Fruit fly (Drosophila melanogaster) whole organism, embryonic: Measurements from ENCODE around the gene lwr.

Source experiments
- Abd-B ChIP-seq: fragments of 200-800 bp; sonication (Bioruptor generic); optimal IDR thresholded peaks from 2 replicates; lab custom pipeline; 2018; ENCODE audit warnings: missing biosample characterization, mild to moderate bottlenecking, missing genetic modification characterization, moderate library complexity
- Bgb ChIP-seq: fragments of 200-800 bp; sonication (Bioruptor generic); IDR thresholded peaks from 2 replicates; pipeline ENCODE4 v1.3.6; 2022; ENCODE audit warnings: missing biosample characterization, missing genetic modification characterization; ENCODE audit not compliant: partially characterized antibody
- CG10366 ChIP-seq: fragments of 200-800 bp; sonication (Bioruptor generic); IDR thresholded peaks from 2 replicates; pipeline ENCODE4 v1.3.6; 2022; ENCODE audit warnings: missing biosample characterization, missing genetic modification characterization
- CG13287 ChIP-seq: fragments of 200-800 bp; sonication (Bioruptor generic); IDR thresholded peaks from 2 replicates; pipeline ENCODE4 v1.3.6; 2022; ENCODE audit warnings: missing biosample characterization, missing genetic modification characterization; ENCODE audit not compliant: partially characterized antibody
- CG14050 ChIP-seq: fragments of 200-800 bp; sonication (Bioruptor generic); IDR thresholded peaks from 3 replicates; pipeline ENCODE4 v1.3.6; 2022; ENCODE audit warnings: missing biosample characterization, missing genetic modification characterization
- CG14710 ChIP-seq: fragments of 200-800 bp; sonication (Bioruptor generic); optimal IDR thresholded peaks from 3 replicates; lab custom pipeline; 2019; ENCODE audit warnings: missing biosample characterization, mild to moderate bottlenecking, missing genetic modification characterization, moderate library complexity
- CG14860 ChIP-seq: fragments of 200-800 bp; sonication (Bioruptor generic); IDR thresholded peaks from 3 replicates; pipeline ENCODE4 v1.3.6; 2022; ENCODE audit warnings: missing biosample characterization, missing genetic modification characterization; ENCODE audit not compliant: partially characterized antibody
- CG18599 ChIP-seq: fragments of 200-800 bp; sonication (Bioruptor generic); optimal IDR thresholded peaks from 3 replicates; lab custom pipeline; 2017; ENCODE audit warnings: missing biosample characterization, missing genetic modification characterization, mild to moderate bottlenecking, moderate library complexity, missing genetic modification reagents
- CG30403 ChIP-seq: fragments of 200-800 bp; sonication (Bioruptor generic); optimal IDR thresholded peaks from 3 replicates; lab custom pipeline; 2016; ENCODE audit warnings: missing biosample characterization, missing genetic modification characterization
- CG4360 ChIP-seq: fragments of 200-800 bp; sonication (Bioruptor generic); IDR thresholded peaks from 2 replicates; pipeline ENCODE4 v1.3.6; 2022; ENCODE audit warnings: missing biosample characterization, missing genetic modification characterization
- CG4404 ChIP-seq: fragments of 200-800 bp; sonication (Bioruptor generic); IDR thresholded peaks from 2 replicates; pipeline ENCODE4 v1.3.6; 2022; ENCODE audit warnings: missing biosample characterization, missing genetic modification characterization
- CG6272 ChIP-seq: fragments of 200-800 bp; sonication (Bioruptor generic); IDR thresholded peaks from 2 replicates; pipeline ENCODE4 v1.3.6; 2022; ENCODE audit warnings: missing biosample characterization, missing genetic modification characterization
- CG7357 ChIP-seq: fragments of 200-800 bp; sonication (Bioruptor generic); IDR thresholded peaks from 3 replicates; pipeline ENCODE4 v1.3.6; 2022; ENCODE audit warnings: missing biosample characterization, missing genetic modification characterization
- CG7987 ChIP-seq: fragments of 200-800 bp; sonication (Bioruptor generic); optimal IDR thresholded peaks from 2 replicates; lab custom pipeline; 2018; ENCODE audit warnings: missing biosample characterization, mild to moderate bottlenecking, missing genetic modification characterization, moderate library complexity
- CkIIα-i1 ChIP-seq: fragments of 200-800 bp; sonication (Bioruptor generic); IDR thresholded peaks from 2 replicates; pipeline ENCODE4 v1.3.6; 2022; ENCODE audit warnings: missing biosample characterization, missing genetic modification characterization
- Elba2 ChIP-seq: fragments of 200-800 bp; sonication (Bioruptor generic); optimal IDR thresholded peaks from 3 replicates; lab custom pipeline; 2016; ENCODE audit warnings: missing biosample characterization, missing genetic modification characterization
- GATAe ChIP-seq: fragments of 200-800 bp; sonication (Bioruptor generic); conservative IDR thresholded peaks from 2 replicates; pipeline ENCODE4 v1.3.6; 2022; ENCODE audit warnings: missing biosample characterization, missing genetic modification characterization
- HLH4C ChIP-seq: fragments of 200-800 bp; sonication (Bioruptor generic); IDR thresholded peaks from 3 replicates; pipeline ENCODE4 v1.3.6; 2022; ENCODE audit warnings: missing biosample characterization, missing genetic modification characterization; ENCODE audit not compliant: partially characterized antibody
- Mrtf ChIP-seq: fragments of 200-800 bp; sonication (Bioruptor generic); IDR thresholded peaks from 3 replicates; pipeline ENCODE4 v1.3.6; 2022; ENCODE audit warnings: missing biosample characterization, missing genetic modification characterization
- Neu2 ChIP-seq: fragments of 200-800 bp; sonication (Bioruptor generic); optimal IDR thresholded peaks from 3 replicates; lab custom pipeline; 2016; ENCODE audit warnings: missing biosample characterization, missing genetic modification characterization, borderline replicate concordance
- Oaz ChIP-seq: fragments of 200-800 bp; sonication (Bioruptor generic); IDR thresholded peaks from 2 replicates; pipeline ENCODE4 v1.3.6; 2022; ENCODE audit warnings: missing biosample characterization, missing genetic modification characterization
- Poxn ChIP-seq: fragments of 200-800 bp; sonication (Bioruptor generic); IDR thresholded peaks from 2 replicates; pipeline ENCODE4 v1.3.6; 2022; ENCODE audit warnings: missing biosample characterization, missing genetic modification characterization
- Ravus ChIP-seq: fragments of 200-800 bp; sonication (Bioruptor generic); IDR thresholded peaks from 2 replicates; pipeline ENCODE4 v1.3.6; 2022; ENCODE audit warnings: missing biosample characterization, missing genetic modification characterization
- Sin3A ChIP-seq: fragments of >200 bp; optimal IDR thresholded peaks from 2 replicates; lab custom pipeline; 2018
- Sry-β ChIP-seq: fragments of 200-800 bp; sonication (Bioruptor generic); optimal IDR thresholded peaks from 2 replicates; lab custom pipeline; 2018; ENCODE audit warnings: missing biosample characterization, mild to moderate bottlenecking, missing genetic modification characterization, moderate library complexity
- Xbp1 ChIP-seq: fragments of 200-800 bp; sonication (Bioruptor generic); optimal IDR thresholded peaks from 3 replicates; lab custom pipeline; 2016; ENCODE audit warnings: missing biosample characterization, mild to moderate bottlenecking, missing genetic modification characterization
- al ChIP-seq: fragments of 200-800 bp; sonication (Bioruptor generic); IDR thresholded peaks from 2 replicates; pipeline ENCODE4 v1.3.6; 2022; ENCODE audit warnings: missing biosample characterization, missing genetic modification characterization
- croc ChIP-seq: fragments of 200-800 bp; sonication (Bioruptor generic); conservative IDR thresholded peaks from 3 replicates; pipeline ENCODE4 v1.3.6; 2022; ENCODE audit warnings: missing biosample characterization, missing genetic modification characterization
- dati ChIP-seq: fragments of 200-800 bp; sonication (Bioruptor generic); IDR thresholded peaks from 2 replicates; pipeline ENCODE4 v1.3.6; 2022; ENCODE audit warnings: missing biosample characterization, missing genetic modification characterization
- eyg ChIP-seq: fragments of 200-800 bp; sonication (Bioruptor generic); optimal IDR thresholded peaks from 3 replicates; lab custom pipeline; 2016; ENCODE audit warnings: missing biosample characterization, missing genetic modification characterization
- fd96Cb ChIP-seq: fragments of 200-800 bp; sonication (Bioruptor generic); optimal IDR thresholded peaks from 2 replicates; lab custom pipeline; 2018; ENCODE audit warnings: missing biosample characterization, mild to moderate bottlenecking, missing genetic modification characterization, moderate library complexity
- hkb ChIP-seq, 2 experiments: fragments of 200-800 bp in 1 of 2; fragments of >200 bp in 1 of 2; sonication (Bioruptor generic) in 1 of 2; IDR thresholded peaks in 1 of 2; optimal IDR thresholded peaks in 1 of 2; 2 replicates each; pipeline versions ENCODE4 v1.3.6 to Lab custom; 2017 to 2022; ENCODE audit warnings: missing biosample characterization in 1 of 2, missing genetic modification characterization in 1 of 2
- knrl ChIP-seq: fragments of 200-800 bp; sonication (Bioruptor generic); IDR thresholded peaks from 3 replicates; pipeline ENCODE4 v1.3.6; 2022; ENCODE audit warnings: missing biosample characterization, missing genetic modification characterization; ENCODE audit not compliant: partially characterized antibody
- lilli ChIP-seq: fragments of 200-800 bp; sonication (Bioruptor generic); optimal IDR thresholded peaks from 3 replicates; lab custom pipeline; 2016; ENCODE audit warnings: missing biosample characterization, missing genetic modification characterization
- mam ChIP-seq: fragments of 200-800 bp; sonication (Bioruptor generic); optimal IDR thresholded peaks from 3 replicates; lab custom pipeline; 2016; ENCODE audit warnings: missing biosample characterization, missing genetic modification characterization
- mirr ChIP-seq: fragments of 200-800 bp; sonication (Bioruptor generic); optimal IDR thresholded peaks from 3 replicates; lab custom pipeline; 2018; ENCODE audit warnings: missing biosample characterization, mild to moderate bottlenecking, missing genetic modification characterization
- nerfin-1 ChIP-seq: fragments of 200-800 bp; sonication (Bioruptor generic); optimal IDR thresholded peaks from 3 replicates; lab custom pipeline; 2019; ENCODE audit warnings: missing biosample characterization, mild to moderate bottlenecking, missing genetic modification characterization, moderate library complexity
- psq ChIP-seq: fragments of 200-800 bp; sonication (Bioruptor generic); optimal IDR thresholded peaks from 2 replicates; lab custom pipeline; 2017; ENCODE audit warnings: missing biosample characterization, missing genetic modification characterization
- pzg ChIP-seq: fragments of 200-800 bp; sonication (Bioruptor generic); optimal IDR thresholded peaks from 3 replicates; lab custom pipeline; 2018; ENCODE audit warnings: missing biosample characterization, mild to moderate bottlenecking, missing genetic modification characterization, moderate library complexity
- sob ChIP-seq: fragments of 200-800 bp; sonication (Bioruptor generic); IDR thresholded peaks from 2 replicates; pipeline ENCODE4 v1.3.6; 2022; ENCODE audit warnings: missing biosample characterization, missing genetic modification characterization
- tgo ChIP-seq: fragments of 200-800 bp; sonication (Bioruptor generic); IDR thresholded peaks from 3 replicates; pipeline ENCODE4 v1.3.6; 2022; ENCODE audit warnings: missing biosample characterization, missing genetic modification characterization
- tna ChIP-seq: fragments of 200-800 bp; sonication (Bioruptor generic); IDR thresholded peaks from 2 replicates; pipeline ENCODE4 v1.3.6; 2022; ENCODE audit warnings: missing biosample characterization, missing genetic modification characterization; ENCODE audit not compliant: partially characterized antibody
- unc-4 ChIP-seq: fragments of 200-800 bp; sonication (Bioruptor generic); IDR thresholded peaks from 2 replicates; pipeline ENCODE4 v1.3.6; 2022; ENCODE audit warnings: missing biosample characterization, missing genetic modification characterization; ENCODE audit not compliant: partially characterized antibody
- unpg ChIP-seq: fragments of 200-800 bp; sonication (Bioruptor generic); optimal IDR thresholded peaks from 3 replicates; lab custom pipeline; 2018; ENCODE audit warnings: missing biosample characterization, mild to moderate bottlenecking, missing genetic modification characterization, moderate library complexity
- zen2 ChIP-seq: fragments of 200-800 bp; sonication (Bioruptor generic); IDR thresholded peaks from 3 replicates; pipeline ENCODE4 v1.3.6; 2022; ENCODE audit warnings: missing biosample characterization, missing genetic modification characterization; ENCODE audit not compliant: partially characterized antibody
- zfh2 ChIP-seq: fragments of 200-800 bp; sonication (Bioruptor generic); optimal IDR thresholded peaks from 2 replicates; lab custom pipeline; 2016; ENCODE audit warnings: missing biosample characterization, missing genetic modification characterization

lwr gene

DNA sequence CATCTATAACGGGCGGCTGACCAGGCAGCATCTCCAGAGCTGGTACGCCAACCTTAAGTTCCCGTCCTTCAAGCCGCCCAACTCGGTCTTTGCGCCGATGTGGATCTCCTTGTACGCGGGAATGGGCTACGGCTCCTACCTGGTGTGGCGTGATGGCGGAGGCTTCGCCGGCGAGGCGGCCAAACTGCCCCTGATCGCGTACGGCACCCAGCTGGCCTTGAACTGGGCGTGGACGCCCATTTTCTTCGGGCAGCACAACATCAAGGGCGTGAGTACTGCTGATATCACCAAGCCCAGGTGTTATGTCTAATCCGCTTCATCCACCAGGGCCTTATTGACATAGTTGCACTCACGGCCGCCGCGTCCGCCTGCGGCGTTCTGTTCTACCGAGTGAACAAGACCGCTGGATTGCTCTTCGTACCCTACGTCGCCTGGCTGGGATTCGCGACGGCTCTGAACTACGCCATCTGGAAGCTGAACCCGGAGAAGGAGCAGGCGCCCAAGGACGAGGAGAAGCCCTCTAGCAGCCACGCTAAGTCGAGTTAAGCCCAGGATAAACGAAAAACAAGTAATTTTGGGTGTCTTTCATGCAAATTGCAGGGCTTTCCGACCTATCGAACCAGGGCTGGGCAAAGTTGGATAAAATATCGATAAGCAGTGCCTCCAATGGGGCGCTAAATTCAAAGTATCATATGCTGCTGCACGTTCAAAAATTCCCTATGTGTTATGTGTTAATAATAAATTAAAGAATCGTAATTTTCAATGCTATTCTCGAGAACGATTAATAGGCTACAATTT is 17.6 kb upstream of the lwr start, which contains the start of gene rempA (continued):
- no peak for TF ChIP-seq sob (GFP tag; lab: Robert Waterston, UW)
- TF ChIP-seq croc (GFP tag; lab: Robert Waterston, UW) = no peak
- TF ChIP-seq eyg (GFP tag; lab: Kevin White, UChicago) = no peak
- peak; percentile 41 for TF ChIP-seq pzg
- TF ChIP-seq hkb (optimal IDR thresholded peaks at IDR 0.05; lab: Kevin White, UChicago) = no peak
- 0 out of 2 replicates have a peak, but pooled peaks have one; percentile 9 for TF ChIP-seq hkb (GFP tag; IDR thresholded peaks at IDR 0.05; lab: Robert Waterston, UW)
- no peak for TF ChIP-seq CG7357
- peak; percentile 82 for TF ChIP-seq CG13287 (GFP tag; lab: Robert Waterston, UW)
- no peak for TF ChIP-seq CG4360 (GFP tag; lab: Robert Waterston, UW)
- no peak for TF ChIP-seq zfh2 (GFP tag; lab: Kevin White, UChicago)
- TF ChIP-seq lilli (GFP tag; lab: Kevin White, UChicago) = no peak
- peak; percentile 60; the same call in 2 of the 3 replicates for TF ChIP-seq HLH4C (GFP tag; lab: Robert Waterston, UW)
- no peak for TF ChIP-seq Oaz
- TF ChIP-seq unc-4 = peak; percentile 74
- TF ChIP-seq tgo (GFP tag; lab: Robert Waterston, UW) = no peak
- no peak for TF ChIP-seq Poxn (GFP tag; lab: Robert Waterston, UW)
- TF ChIP-seq CG4404 (GFP tag; lab: Robert Waterston, UW) = no peak
- no peak for TF ChIP-seq CG14710 (tag; lab: Kevin White, UChicago)
- no peak for TF ChIP-seq dati
- TF ChIP-seq Bgb (GFP tag; lab: Robert Waterston, UW) = peak; percentile 73
- no peak for TF ChIP-seq Neu2 (GFP tag; lab: Kevin White, UChicago)
- TF ChIP-seq Mrtf (GFP tag; lab: Robert Waterston, UW) = no peak
- peak; percentile 28; the same call in 1 of the 2 replicates for TF ChIP-seq tna (GFP tag; lab: Robert Waterston, UW)
- peak; percentile 32; the same call in 1 of the 3 replicates for TF ChIP-seq zen2 (GFP tag; lab: Robert Waterston, UW)
- no peak for TF ChIP-seq mam
- peak; percentile 54; the same call in 2 of the 3 replicates for TF ChIP-seq CG14860 (GFP tag; lab: Robert Waterston, UW)
- peak; percentile 58; the same call in 2 of the 3 replicates for TF ChIP-seq knrl (GFP tag; lab: Robert Waterston, UW)
- peak; percentile 30 for TF ChIP-seq Sin3A (lab: Kevin White, UChicago)
- no peak for TF ChIP-seq nerfin-1 (tag; lab: Kevin White, UChicago)
- no peak for TF ChIP-seq CG10366 (GFP tag; lab: Robert Waterston, UW)
- no peak for TF ChIP-seq Elba2 (GFP tag; lab: Kevin White, UChicago)
- no peak for TF ChIP-seq CG7987 (GFP tag; lab: Kevin White, UChicago)
- no peak for TF ChIP-seq CG14050 (GFP tag; lab: Robert Waterston, UW)
- TF ChIP-seq Ravus = no peak
- TF ChIP-seq fd96Cb (tag; lab: Kevin White, UChicago) = no peak
- TF ChIP-seq CG30403 (GFP tag; lab: Kevin White, UChicago) = no peak
- TF ChIP-seq al (GFP tag; lab: Robert Waterston, UW) = no peak
- TF ChIP-seq unpg (GFP tag; lab: Kevin White, UChicago) = no peak
- TF ChIP-seq Abd-B (GFP tag; lab: Kevin White, UChicago) = no peak
- no peak for TF ChIP-seq GATAe (GFP tag; lab: Robert Waterston, UW)
- no peak for TF ChIP-seq psq (GFP tag; lab: Kevin White, UChicago)
- no peak for TF ChIP-seq Xbp1 (GFP tag; lab: Kevin White, UChicago)
- no peak for TF ChIP-seq CG18599 (GFP tag; lab: Kevin White, UChicago)
- TF ChIP-seq CG6272 (GFP tag; lab: Robert Waterston, UW) = no peak
- TF ChIP-seq mirr (GFP tag; lab: Kevin White, UChicago) = no peak
- peak; percentile 72 for TF ChIP-seq Sry-β (GFP tag; lab: Kevin White, UChicago)
- no peak for TF ChIP-seq CkIIα-i1 (GFP tag; lab: Robert Waterston, UW)
